Fruit fly (Drosophila melanogaster): ENCODE measurements around the gene CG8028.

Gene CG8028

DNA sequence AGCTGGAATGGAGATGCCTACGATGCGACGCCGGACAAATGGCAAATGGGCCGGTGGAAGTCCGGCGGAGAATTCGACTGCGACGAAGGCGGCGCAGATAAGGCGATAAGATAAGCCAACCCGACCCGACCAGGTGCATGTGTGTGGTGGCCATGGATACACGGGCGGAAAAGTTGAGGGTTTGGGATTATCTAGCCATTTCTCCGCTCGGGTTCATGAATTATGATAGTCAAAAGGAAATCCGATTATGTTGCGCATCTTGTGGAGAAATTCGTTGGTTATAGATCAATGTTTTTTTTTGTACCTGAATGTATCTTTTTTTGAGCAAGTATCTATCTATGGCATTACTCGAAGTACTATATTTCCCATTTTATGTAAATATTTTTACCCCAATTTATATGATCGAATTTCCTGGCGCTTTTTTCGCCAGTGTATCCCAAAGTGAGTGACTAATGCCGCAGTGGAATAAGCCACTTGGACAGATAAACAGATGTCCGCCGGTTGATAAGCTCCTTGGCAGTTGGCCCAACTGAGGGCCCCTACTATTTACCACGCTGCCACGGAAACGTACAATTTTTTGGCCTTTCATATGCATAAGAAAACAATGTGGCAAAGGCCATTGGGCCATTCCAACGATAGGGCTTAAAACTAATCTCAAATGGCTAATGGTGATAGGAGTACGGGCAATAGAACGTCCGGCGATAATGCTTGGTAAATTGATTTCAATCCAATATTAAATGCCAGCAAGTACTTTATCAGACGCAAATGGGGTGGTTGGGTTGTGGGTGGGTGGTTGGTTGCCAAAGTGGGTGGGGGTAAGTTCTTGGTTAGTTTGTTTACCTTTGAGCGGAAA is 32.7 kb downstream of the CG8028 start, which contains the start of gene CG7992 (continued):
- 0 out of 2 replicates have a peak, but pooled peaks have one; percentile 21 for TF ChIP-seq Oaz (GFP tag; IDR thresholded peaks at IDR 0.05)
- TF ChIP-seq CG31224 (GFP tag; IDR thresholded peaks at IDR 0.05), result no peak
- no peak for TF ChIP-seq yki (optimal IDR thresholded peaks at IDR 0.05)
- TF ChIP-seq CG34224 (GFP tag; IDR thresholded peaks at IDR 0.05; ENCODE audit: partially characterized antibody), result no peak
- TF ChIP-seq Spps (tag; optimal IDR thresholded peaks at IDR 0.05), result no peak
- TF ChIP-seq Camta (GFP tag; optimal IDR thresholded peaks at IDR 0.05), result peak; percentile 16
- peak; percentile 67 for TF ChIP-seq CG7786 (GFP tag; optimal IDR thresholded peaks at IDR 0.05)
- no peak for TF ChIP-seq Dref (GFP tag; IDR thresholded peaks at IDR 0.05)
- TF ChIP-seq ac (GFP tag; optimal IDR thresholded peaks at IDR 0.05), result no peak
- TF ChIP-seq phol (tag; optimal IDR thresholded peaks at IDR 0.05), result peak; percentile 48
- TF ChIP-seq Elba2 (GFP tag; optimal IDR thresholded peaks at IDR 0.05), result no peak
- TF ChIP-seq CG15269 (tag; optimal IDR thresholded peaks at IDR 0.05), result peak; percentile 69
- TF ChIP-seq ash1 (GFP tag; optimal IDR thresholded peaks at IDR 0.05), result no peak
- peak; percentile 37 for TF ChIP-seq jumu (GFP tag; optimal IDR thresholded peaks at IDR 0.05)
- TF ChIP-seq Eip74EF (GFP tag; optimal IDR thresholded peaks at IDR 0.05), result no peak
- TF ChIP-seq Dip2 (GFP tag; IDR thresholded peaks at IDR 0.05), result no peak
- TF ChIP-seq CG33213 (GFP tag; optimal IDR thresholded peaks at IDR 0.05), result no peak
- TF ChIP-seq ssp (GFP tag; IDR thresholded peaks at IDR 0.05), result 0 out of 2 replicates have a peak, but pooled peaks have one; percentile 18
- peak; percentile 53 for TF ChIP-seq dm (GFP tag; optimal IDR thresholded peaks at IDR 0.05)
- no peak for TF ChIP-seq Kr (GFP tag; optimal IDR thresholded peaks at IDR 0.05)
- peak; percentile 81 for TF ChIP-seq sug (tag; optimal IDR thresholded peaks at IDR 0.05)
- TF ChIP-seq CG3407 (GFP tag; optimal IDR thresholded peaks at IDR 0.05), result no peak
- TF ChIP-seq CHES-1-like (GFP tag; optimal IDR thresholded peaks at IDR 0.05), result peak; percentile 74
- peak; percentile 86 for TF ChIP-seq CG2120 (GFP tag; optimal IDR thresholded peaks at IDR 0.05)
- no peak for TF ChIP-seq YL-1 (GFP tag; optimal IDR thresholded peaks at IDR 0.05)
- TF ChIP-seq gcm (GFP tag; optimal IDR thresholded peaks at IDR 0.05), result no peak
- peak; percentile 24; the same call in 1 of the 2 replicates for TF ChIP-seq Xrp1 (GFP tag; IDR thresholded peaks at IDR 0.05)
- no peak for TF ChIP-seq Stat92E (GFP tag; optimal IDR thresholded peaks at IDR 0.05)
- no peak for TF ChIP-seq Doc2 (GFP tag; IDR thresholded peaks at IDR 0.05)
- TF ChIP-seq CG18011 (GFP tag; optimal IDR thresholded peaks at IDR 0.05), result peak; percentile 25
- peak; percentile 17 for TF ChIP-seq CG6683 (GFP tag; optimal IDR thresholded peaks at IDR 0.05)
- TF ChIP-seq mam (GFP tag; optimal IDR thresholded peaks at IDR 0.05), result peak; percentile 73
- no peak for TF ChIP-seq Sin3A (optimal IDR thresholded peaks at IDR 0.05)
- TF ChIP-seq CG7963 (GFP tag; IDR thresholded peaks at IDR 0.05; ENCODE audit: partially characterized antibody), result no peak
- TF ChIP-seq CG7372 (GFP tag; IDR thresholded peaks at IDR 0.05), result no peak
- TF ChIP-seq ATbp (GFP tag; optimal IDR thresholded peaks at IDR 0.05), result peak; percentile 35
- peak; percentile 2 for TF ChIP-seq CG17829 (tag; optimal IDR thresholded peaks at IDR 0.05)
- peak; percentile 6 for TF ChIP-seq CG6654 (GFP tag; optimal IDR thresholded peaks at IDR 0.05)
- no peak for TF ChIP-seq da (GFP tag; optimal IDR thresholded peaks at IDR 0.05)
- no peak for TF ChIP-seq luna (GFP tag; optimal IDR thresholded peaks at IDR 0.05)
- TF ChIP-seq caup (GFP tag; optimal IDR thresholded peaks at IDR 0.05; ENCODE audit: severe bottlenecking), result peak; percentile 33
- no peak; the same call in 1 of the 2 replicates for TF ChIP-seq Taf1 (GFP tag; IDR thresholded peaks at IDR 0.05)
- peak; percentile 31 for TF ChIP-seq CG18476 (GFP tag; optimal IDR thresholded peaks at IDR 0.05)
- no peak for TF ChIP-seq nerfin-1 (tag; optimal IDR thresholded peaks at IDR 0.05)
- TF ChIP-seq CG31365 (tag; optimal IDR thresholded peaks at IDR 0.05), result no peak
- TF ChIP-seq CG12299 (tag; optimal IDR thresholded peaks at IDR 0.05), result peak; percentile 43
- peak; percentile 77 for TF ChIP-seq lab (GFP tag; optimal IDR thresholded peaks at IDR 0.05)
- TF ChIP-seq Scr (GFP tag; IDR thresholded peaks at IDR 0.05; ENCODE audit: partially characterized antibody), result no peak
- TF ChIP-seq MTF-1 (GFP tag; optimal IDR thresholded peaks at IDR 0.05; ENCODE audit: borderline replicate concordance), result no peak
